Worm (Caenorhabditis elegans): Measurements from ENCODE around the gene fln-2.

fln-2 gene

DNA sequence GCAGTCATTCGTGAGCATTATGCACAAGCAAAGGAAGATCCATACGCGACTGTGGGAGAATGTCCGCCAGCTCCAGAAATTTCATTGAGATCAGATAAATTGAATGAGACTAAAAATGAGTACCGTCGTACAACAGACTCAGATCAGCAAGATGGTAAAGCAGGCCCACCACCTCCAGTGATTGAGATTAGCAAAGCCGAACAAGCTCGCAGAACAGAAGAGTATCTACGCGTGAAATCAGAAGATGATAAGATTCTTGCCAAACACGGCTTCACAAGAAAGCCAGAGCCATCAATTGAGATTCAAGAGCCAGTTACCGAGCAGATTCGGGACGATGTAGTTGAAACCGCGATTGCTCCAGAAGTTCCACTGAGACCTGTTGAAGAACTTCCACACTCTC is 20.4 kb downstream of the fln-2 start:
- no peak for TF ChIP-seq jun-1 (tag; optimal IDR thresholded peaks at IDR 0.05)
- no peak for TF ChIP-seq ama-1 (optimal IDR thresholded peaks at IDR 0.05)
- no peak for TF ChIP-seq aly-2 (tag; optimal IDR thresholded peaks at IDR 0.05)
- no peak for TF ChIP-seq fkh-2 (tag; optimal IDR thresholded peaks at IDR 0.05)
- TF ChIP-seq nfya-1 (tag; optimal IDR thresholded peaks at IDR 0.05; ENCODE audit: insufficient read depth) = no peak
- no peak for TF ChIP-seq lin-15B (tag; optimal IDR thresholded peaks at IDR 0.05)
- TF ChIP-seq zag-1 (tag; optimal IDR thresholded peaks at IDR 0.05) = no peak
- no peak for TF ChIP-seq egl-5 (tag; optimal IDR thresholded peaks at IDR 0.05)
- TF ChIP-seq ztf-11 (tag; optimal IDR thresholded peaks at IDR 0.05) = no peak
- no peak for TF ChIP-seq nhr-43 (tag; optimal IDR thresholded peaks at IDR 0.05; ENCODE audit: poor library complexity, severe bottlenecking)
- no peak for TF ChIP-seq sea-2 (GFP tag; optimal IDR thresholded peaks at IDR 0.05)
- no peak for TF ChIP-seq fos-1 (tag; optimal IDR thresholded peaks at IDR 0.05)
- TF ChIP-seq ceh-28 (tag; optimal IDR thresholded peaks at IDR 0.05) = no peak
- TF ChIP-seq ztf-4 (tag; optimal IDR thresholded peaks at IDR 0.05) = no peak
- TF ChIP-seq nhr-67 (tag; optimal IDR thresholded peaks at IDR 0.05) = no peak

- no peak for TF ChIP-seq nhr-76 (tag; optimal IDR thresholded peaks at IDR 0.05)
- TF ChIP-seq ZK546.5 (tag; optimal IDR thresholded peaks at IDR 0.05) = no peak
- TF ChIP-seq zag-1 (tag; optimal IDR thresholded peaks at IDR 0.05) = no peak
- TF ChIP-seq hmg-11 (tag; optimal IDR thresholded peaks at IDR 0.05) = no peak
- no peak for TF ChIP-seq nhr-67 (tag; optimal IDR thresholded peaks at IDR 0.05)
- TF ChIP-seq skn-1 (tag; optimal IDR thresholded peaks at IDR 0.05) = peak; percentile 45
- peak; percentile 93 for TF ChIP-seq elt-2 (tag; optimal IDR thresholded peaks at IDR 0.05)
- no peak for TF ChIP-seq sea-2 (GFP tag; optimal IDR thresholded peaks at IDR 0.05)
- TF ChIP-seq pha-4 (tag; optimal IDR thresholded peaks at IDR 0.05) = peak; percentile 9
- TF ChIP-seq ztf-11 (tag; optimal IDR thresholded peaks at IDR 0.05) = no peak
- no peak for TF ChIP-seq ceh-16 (tag; optimal IDR thresholded peaks at IDR 0.05)
- no peak for TF ChIP-seq nhr-23 (tag; optimal IDR thresholded peaks at IDR 0.05)
- TF ChIP-seq nhr-77 (tag; optimal IDR thresholded peaks at IDR 0.05) = no peak
- no peak for TF ChIP-seq fkh-10 (GFP tag; optimal IDR thresholded peaks at IDR 0.05)
- no peak for TF ChIP-seq nhr-43 (tag; optimal IDR thresholded peaks at IDR 0.05; ENCODE audit: poor library complexity, severe bottlenecking)
- no peak for TF ChIP-seq ceh-9 (tag; optimal IDR thresholded peaks at IDR 0.05)
- no peak for TF ChIP-seq nhr-12 (tag; optimal IDR thresholded peaks at IDR 0.05)
- TF ChIP-seq mml-1 (tag; optimal IDR thresholded peaks at IDR 0.05) = no peak
- TF ChIP-seq nfya-1 (tag; optimal IDR thresholded peaks at IDR 0.05; ENCODE audit: insufficient read depth) = no peak
- no peak for TF ChIP-seq elt-1 (tag; optimal IDR thresholded peaks at IDR 0.05)
- TF ChIP-seq ceh-28 (tag; optimal IDR thresholded peaks at IDR 0.05) = peak; percentile 16
- no peak for TF ChIP-seq elt-3 (tag; optimal IDR thresholded peaks at IDR 0.05)
- no peak for TF ChIP-seq nhr-11 (tag; optimal IDR thresholded peaks at IDR 0.05)
- TF ChIP-seq eor-1 (tag; optimal IDR thresholded peaks at IDR 0.05) = no peak
- TF ChIP-seq ceh-82 (tag; optimal IDR thresholded peaks at IDR 0.05) = no peak
- TF ChIP-seq pqm-1 (tag; optimal IDR thresholded peaks at IDR 0.05) = peak; percentile 97
- TF ChIP-seq ztf-4 (tag; optimal IDR thresholded peaks at IDR 0.05) = no peak
- TF ChIP-seq R02D3.7 (tag; optimal IDR thresholded peaks at IDR 0.05) = no peak
- TF ChIP-seq ama-1 (optimal IDR thresholded peaks at IDR 0.05) = no peak
- TF ChIP-seq egl-27 (tag; optimal IDR thresholded peaks at IDR 0.05) = no peak
- no peak for TF ChIP-seq aly-2 (tag; optimal IDR thresholded peaks at IDR 0.05)
- TF ChIP-seq lsy-12 (tag; optimal IDR thresholded peaks at IDR 0.05) = no peak
- no peak for TF ChIP-seq mdl-1 (tag; optimal IDR thresholded peaks at IDR 0.05)
- TF ChIP-seq lin-15B (tag; optimal IDR thresholded peaks at IDR 0.05) = no peak
- no peak for TF ChIP-seq nhr-25 (tag; optimal IDR thresholded peaks at IDR 0.05)
- no peak for TF ChIP-seq fkh-2 (tag; optimal IDR thresholded peaks at IDR 0.05)
- TF ChIP-seq tbx-2 (tag; optimal IDR thresholded peaks at IDR 0.05) = no peak
- no peak for TF ChIP-seq snpc-4 (tag; optimal IDR thresholded peaks at IDR 0.05)
- TF ChIP-seq nhr-28 (tag; optimal IDR thresholded peaks at IDR 0.05) = no peak
These were observed 30.6 kb downstream of the fln-2 start, which contains the start of gene B0272.4 for ce11 chrX:9428059-9428458. Gene B0272.4, plus strand, starts transcription at chrX:9428431.

ce11 chrX:9431002-9431482 is 33.5 kb downstream of the fln-2 start, which contains the start of gene B0272.3:
Gene B0272.3, plus strand, starts transcription at chrX:9431432.
- TF ChIP-seq lsy-12 (tag; optimal IDR thresholded peaks at IDR 0.05) (no peak), ceh-28 (tag; optimal IDR thresholded peaks at IDR 0.05) (peak; percentile 55), nhr-23 (tag; optimal IDR thresholded peaks at IDR 0.05) (peak; percentile 74), jun-1 (tag; optimal IDR thresholded peaks at IDR 0.05) (peak; percentile 61), nfya-1 (tag; optimal IDR thresholded peaks at IDR 0.05; ENCODE audit: insufficient read depth) (peak; percentile 26), pqm-1 (tag; optimal IDR thresholded peaks at IDR 0.05) (peak; percentile 84), unc-39 (tag; optimal IDR thresholded peaks at IDR 0.05) (no peak), nhr-11 (tag; optimal IDR thresholded peaks at IDR 0.05) (no peak), lin-15B (tag; optimal IDR thresholded peaks at IDR 0.05) (peak; percentile 31), pha-4 (tag; optimal IDR thresholded peaks at IDR 0.05) (peak; percentile 71), elt-2 (tag; optimal IDR thresholded peaks at IDR 0.05) (peak; percentile 86), nhr-43 (tag; optimal IDR thresholded peaks at IDR 0.05; ENCODE audit: poor library complexity, severe bottlenecking) (peak; percentile 1), elt-3 (tag; optimal IDR thresholded peaks at IDR 0.05) (peak in 1 of 3 experiments; percentile 33)
